Worm (Caenorhabditis elegans): ENCODE data around the gene zig-10.

ce11 chrII:6443710-6444109 is 45.2 kb downstream of the zig-10 start, which contains the start of gene K06A1.2:
- TF ChIP-seq somi-1 (GFP tag; optimal IDR thresholded peaks at IDR 0.05) (no peak), Y79H2A.3 (GFP tag; conservative IDR thresholded peaks at IDR 0.05) (no peak), K11D2.4 (GFP tag; IDR thresholded peaks at IDR 0.05) (no peak), ztf-22 (GFP tag; optimal IDR thresholded peaks at IDR 0.05) (no peak), pha-4 (tag; optimal IDR thresholded peaks at IDR 0.05) (no peak), F57C9.4 (tag; optimal IDR thresholded peaks at IDR 0.05) (no peak), ZK185.1 (tag; optimal IDR thresholded peaks at IDR 0.05; ENCODE audit: poor library complexity, severe bottlenecking) (no peak), dpl-1 (GFP tag; optimal IDR thresholded peaks at IDR 0.05) (no peak), ztf-28 (GFP tag; IDR thresholded peaks at IDR 0.05) (no peak), F23B12.7 (tag; optimal IDR thresholded peaks at IDR 0.05; ENCODE audit: insufficient read depth) (no peak), F52B5.7 (tag; optimal IDR thresholded peaks at IDR 0.05) (no peak)
